Fruit fly (Drosophila melanogaster): ENCODE results near the gene DCX-EMAP.
A peak's percentile ranks its signal among the peaks of the same experiment; 100 is the strongest.

The DCX-EMAP gene

dm6 chr3L:14979332-14979731, 75.7 kb downstream of the DCX-EMAP start, which contains the start of gene CG3349:
Gene CG3349 (plus strand): TSS chr3L:14979620.
- no peak for TF ChIP-seq CG8478 (optimal IDR thresholded peaks at IDR 0.05)
- no peak for TF ChIP-seq CTCF (optimal IDR thresholded peaks at IDR 0.05)

- TF ChIP-seq CG8478 (optimal IDR thresholded peaks at IDR 0.05): no peak
- no peak for TF ChIP-seq CTCF (optimal IDR thresholded peaks at IDR 0.05)
These were observed 76.4 kb downstream of the DCX-EMAP start for dm6 chr3L:14980038-14980437.

dm6 chr3L:14982675-14983084, 79.1 kb downstream of the DCX-EMAP start, which contains the start of gene CG5114:
Gene CG5114 (plus strand): TSS chr3L:14982835.
- TF ChIP-seq CG8478 (optimal IDR thresholded peaks at IDR 0.05) (no peak), CTCF (optimal IDR thresholded peaks at IDR 0.05) (peak; percentile 5 to 36)

dm6 chr3L:14984521-14985150, 81.0 kb downstream of the DCX-EMAP start, which contains the start of gene mnd:
Gene mnd (plus strand): TSS chr3L:14985100.
- TF ChIP-seq CG8478 (optimal IDR thresholded peaks at IDR 0.05) (no peak), CTCF (optimal IDR thresholded peaks at IDR 0.05) (no peak)

- TF ChIP-seq CTCF (optimal IDR thresholded peaks at IDR 0.05) (no peak), CG8478 (optimal IDR thresholded peaks at IDR 0.05) (no peak)
These were observed 82.8 kb downstream of the DCX-EMAP start for dm6 chr3L:14986340-14986916.

- TF ChIP-seq CTCF (optimal IDR thresholded peaks at IDR 0.05) (no peak), CG8478 (optimal IDR thresholded peaks at IDR 0.05) (no peak)
These were observed 83.6 kb downstream of the DCX-EMAP start for dm6 chr3L:14986984-14987896.

dm6 chr3L:14988231-14988630, 84.6 kb downstream of the DCX-EMAP start:
- TF ChIP-seq CTCF (optimal IDR thresholded peaks at IDR 0.05): no peak
- TF ChIP-seq CG8478 (optimal IDR thresholded peaks at IDR 0.05): no peak

dm6 chr3L:14989879-14990278, 86.3 kb downstream of the DCX-EMAP start:
- TF ChIP-seq CTCF (optimal IDR thresholded peaks at IDR 0.05) (no peak), CG8478 (optimal IDR thresholded peaks at IDR 0.05) (no peak)

dm6 chr3L:14992025-14992424, 88.4 kb downstream of the DCX-EMAP start, which contains the start of gene Zip71B:
Gene Zip71B (plus strand): TSS chr3L:14992289.
- no peak for TF ChIP-seq CTCF (optimal IDR thresholded peaks at IDR 0.05)
- no peak for TF ChIP-seq CG8478 (optimal IDR thresholded peaks at IDR 0.05)

All from S2 (cell line).